Worm (Caenorhabditis elegans): Measurements from ENCODE around the gene lipl-5.
A peak's percentile ranks its signal among the peaks of the same experiment; 100 is the strongest.

The lipl-5 gene

ce11 chrV:385488-385887 is at the start of gene lipl-5:
Gene lipl-5, plus strand, starts transcription at chrV:385746.
- TF ChIP-seq efl-3 (GFP tag; optimal IDR thresholded peaks at IDR 0.05) (no peak), aha-1 (tag; optimal IDR thresholded peaks at IDR 0.05) (no peak), elt-2 (tag; optimal IDR thresholded peaks at IDR 0.05) (peak; percentile 81), fkh-10 (GFP tag; optimal IDR thresholded peaks at IDR 0.05) (no peak), nhr-47 (tag; optimal IDR thresholded peaks at IDR 0.05) (no peak), zag-1 (tag; optimal IDR thresholded peaks at IDR 0.05) (no peak), ceh-63 (GFP tag; optimal IDR thresholded peaks at IDR 0.05) (no peak), lin-35 (GFP tag; optimal IDR thresholded peaks at IDR 0.05) (peak in 1 of 2 experiments; percentile 18)

- TF ChIP-seq Y116A8C.19 (tag; optimal IDR thresholded peaks at IDR 0.05; ENCODE audit: borderline replicate concordance) (no peak), sox-4 (tag; optimal IDR thresholded peaks at IDR 0.05) (no peak), ets-5 (GFP tag; IDR thresholded peaks at IDR 0.05) (no peak), C16A3.4 (tag; optimal IDR thresholded peaks at IDR 0.05) (no peak), nhr-11 (tag; optimal IDR thresholded peaks at IDR 0.05) (no peak), sptf-1 (tag; optimal IDR thresholded peaks at IDR 0.05) (no peak), aha-1 (tag; optimal IDR thresholded peaks at IDR 0.05) (no peak), unc-30 (tag; optimal IDR thresholded peaks at IDR 0.05) (no peak), zag-1 (tag; optimal IDR thresholded peaks at IDR 0.05) (no peak)
Observed at ce11 chrV:336350-336749, 49.2 kb upstream of the lipl-5 start, which contains the start of gene dmd-8. Gene dmd-8, minus strand, starts transcription at chrV:336450.

- no peak for TF ChIP-seq irx-1 (tag; optimal IDR thresholded peaks at IDR 0.05)
- peak; percentile 78 for TF ChIP-seq hlh-4 (tag; optimal IDR thresholded peaks at IDR 0.05)
Observed at ce11 chrV:342346-342745, 43.2 kb upstream of the lipl-5 start.

- TF ChIP-seq nhr-20 (tag; optimal IDR thresholded peaks at IDR 0.05), result no peak
- TF ChIP-seq isw-1 (GFP tag; IDR thresholded peaks at IDR 0.05), result no peak
- no peak for TF ChIP-seq ces-1 (GFP tag; optimal IDR thresholded peaks at IDR 0.05)
- TF ChIP-seq tlp-1 (tag; optimal IDR thresholded peaks at IDR 0.05), result no peak
- TF ChIP-seq unc-62 (GFP tag; optimal IDR thresholded peaks at IDR 0.05), result no peak
- no peak for TF ChIP-seq skn-1 (tag; optimal IDR thresholded peaks at IDR 0.05)
- TF ChIP-seq snu-23 (GFP tag; optimal IDR thresholded peaks at IDR 0.05), result no peak
- no peak for TF ChIP-seq mdl-1 (tag; optimal IDR thresholded peaks at IDR 0.05)
- TF ChIP-seq nhr-77 (tag; optimal IDR thresholded peaks at IDR 0.05), result no peak
- no peak for TF ChIP-seq ceh-90 (tag; optimal IDR thresholded peaks at IDR 0.05)
- TF ChIP-seq elt-2 (tag; optimal IDR thresholded peaks at IDR 0.05), result no peak
- no peak for TF ChIP-seq ceh-8 (GFP tag; optimal IDR thresholded peaks at IDR 0.05)
- TF ChIP-seq hlh-17 (GFP tag; optimal IDR thresholded peaks at IDR 0.05; ENCODE audit: borderline replicate concordance), result no peak
- no peak for TF ChIP-seq C04F5.9 (tag; optimal IDR thresholded peaks at IDR 0.05)
- TF ChIP-seq unc-30 (tag; optimal IDR thresholded peaks at IDR 0.05), result no peak
Observed at ce11 chrV:343128-343527, 42.4 kb upstream of the lipl-5 start, which contains the start of gene wago-10. Gene wago-10, plus strand, starts transcription at chrV:343428.

ce11 chrV:343546-343945 is 42.0 kb upstream of the lipl-5 start:
- TF ChIP-seq egl-13 (tag; optimal IDR thresholded peaks at IDR 0.05), result no peak
- TF ChIP-seq nhr-85 (tag), result peak; percentile 6

ce11 chrV:346005-346404 is 39.5 kb upstream of the lipl-5 start:
- TF ChIP-seq aha-1 (tag; optimal IDR thresholded peaks at IDR 0.05) (no peak), C34B4.2 (tag; optimal IDR thresholded peaks at IDR 0.05) (no peak), C04F5.9 (tag; optimal IDR thresholded peaks at IDR 0.05) (no peak)

Measured in whole organism, L1 larva.